Worm (Caenorhabditis elegans): ENCODE data around the gene T01C3.2.
"Not testable (repeated sequence)": the region's sequence is repeated elsewhere in the genome, so short reads cannot be mapped to it uniquely, and the experiment has no call there.

T01C3.2 gene

ce11 chrV:15023544-15023943 lies 32.6 kb downstream of the T01C3.2 start, which contains the start of gene F14H8.4:
F14H8.4 (plus strand) TSS chrV:15023844.
- TF ChIP-seq ceh-13 (GFP tag; optimal IDR thresholded peaks at IDR 0.05): no peak
- no peak for TF ChIP-seq hmbx-1 (tag; optimal IDR thresholded peaks at IDR 0.05)
- TF ChIP-seq sea-1 (GFP tag; conservative IDR thresholded peaks at IDR 0.05): no peak
- TF ChIP-seq pes-1 (GFP tag; IDR thresholded peaks at IDR 0.05): no peak

DNA sequence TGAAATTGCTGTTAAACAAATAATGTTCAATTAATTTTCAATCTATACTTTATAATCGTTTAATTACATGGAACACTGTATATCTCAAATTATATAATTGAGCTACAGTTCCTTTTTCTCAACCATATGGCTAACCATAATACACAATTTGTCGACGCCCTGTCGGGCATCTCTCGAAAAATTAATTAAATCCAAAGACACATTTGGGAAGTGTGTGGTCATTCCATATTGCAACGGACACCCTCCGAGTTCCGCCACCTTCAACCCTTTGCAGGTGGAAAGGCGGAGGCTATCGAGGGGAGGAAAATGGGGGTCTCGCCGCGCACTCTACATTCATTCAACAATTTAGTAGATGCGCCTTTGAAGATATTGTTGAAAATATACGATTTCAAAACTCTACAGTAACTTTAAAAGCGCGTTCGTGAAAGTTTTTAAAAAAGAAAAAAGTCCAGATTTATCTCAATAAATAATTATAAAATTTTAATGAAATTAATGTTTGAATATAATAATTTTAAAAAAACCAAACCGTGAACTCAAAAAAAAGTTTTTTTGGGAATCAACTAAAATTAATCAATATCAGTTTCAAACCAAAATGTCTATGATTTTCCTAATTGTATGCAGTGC lies 38.0 kb downstream of the T01C3.2 start, which contains the start of gene F14H8.8:
F14H8.8 (plus strand) TSS at position 574 of the 624 bp plus-strand sequence.
- no peak for TF ChIP-seq tra-4 (tag; optimal IDR thresholded peaks at IDR 0.05)
- TF ChIP-seq hmg-4 (GFP tag; optimal IDR thresholded peaks at IDR 0.05): peak; percentile 12
- TF ChIP-seq ceh-36 (tag; optimal IDR thresholded peaks at IDR 0.05): peak; percentile 2
- TF ChIP-seq scrt-1 (GFP tag; IDR thresholded peaks at IDR 0.05): no peak

DNA sequence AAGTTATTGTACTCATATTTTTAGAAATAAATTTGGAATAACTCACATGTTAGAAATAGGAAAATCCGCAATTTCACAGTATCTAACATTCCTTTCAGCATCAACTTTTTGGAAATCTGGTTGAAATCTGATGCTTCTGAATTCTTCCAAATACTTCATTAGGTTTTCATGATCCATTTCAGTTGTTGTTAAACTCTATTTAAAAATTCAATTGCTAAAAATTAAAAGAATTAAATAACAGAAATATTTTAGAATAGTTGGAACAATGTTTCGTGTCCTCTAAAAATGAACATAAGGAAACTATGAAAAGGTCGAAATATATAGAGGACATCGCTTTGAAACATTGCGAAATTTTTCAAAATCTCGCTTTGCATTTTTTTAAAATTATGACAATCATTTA lies 40.4 kb downstream of the T01C3.2 start, which contains the start of gene cng-1:
cng-1 (minus strand) TSS at position 101 of the 400 bp plus-strand sequence.
- not testable (repeated sequence) for TF ChIP-seq flt-1 (GFP tag; IDR thresholded peaks at IDR 0.05); ama-1 (optimal IDR thresholded peaks at IDR 0.05); hmg-4 (GFP tag; optimal IDR thresholded peaks at IDR 0.05)

DNA sequence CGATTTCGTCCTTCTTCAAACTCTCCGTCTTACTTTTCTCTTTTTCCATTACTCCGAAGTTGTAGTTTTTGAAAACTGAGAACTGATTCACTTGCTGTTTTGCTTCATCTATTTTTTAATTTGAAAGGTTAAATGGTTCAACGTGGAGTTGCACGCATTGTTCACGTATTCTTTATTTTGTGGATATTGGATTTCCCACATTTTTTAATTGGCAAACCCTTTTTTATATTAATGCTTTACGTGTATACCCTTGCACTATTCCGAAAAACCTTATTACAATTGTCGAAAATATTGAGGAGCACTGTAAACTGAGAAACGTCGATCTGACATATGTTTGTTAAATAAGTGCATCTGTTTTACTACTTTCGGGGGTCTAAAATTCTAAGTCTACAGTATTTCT lies 45.8 kb downstream of the T01C3.2 start, which contains the start of gene melo-3:
melo-3 (minus strand) TSS at position 101 of the 400 bp plus-strand sequence.
- TF ChIP-seq hnd-1 (tag; optimal IDR thresholded peaks at IDR 0.05); ama-1 (optimal IDR thresholded peaks at IDR 0.05); aly-1 (tag; optimal IDR thresholded peaks at IDR 0.05): not testable (repeated sequence)
